Worm (Caenorhabditis elegans) whole organism, dauer: ENCODE measurements around the gene pigb-1.

Experiments used
- unc-62 ChIP-seq: sonication (generic microtip); optimal IDR thresholded peaks from 2 replicates; lab custom pipeline; 2017; ENCODE audit warnings: missing biosample characterization, missing genetic modification reagents, missing genetic modification characterization

Gene pigb-1

ce11 chrII:4992977-4993376 lies at the start of gene pigb-1:
pigb-1 (minus strand) TSS chrII:4993077.
- TF ChIP-seq unc-62 (GFP tag; lab: Kevin White, UChicago) = no peak

DNA sequence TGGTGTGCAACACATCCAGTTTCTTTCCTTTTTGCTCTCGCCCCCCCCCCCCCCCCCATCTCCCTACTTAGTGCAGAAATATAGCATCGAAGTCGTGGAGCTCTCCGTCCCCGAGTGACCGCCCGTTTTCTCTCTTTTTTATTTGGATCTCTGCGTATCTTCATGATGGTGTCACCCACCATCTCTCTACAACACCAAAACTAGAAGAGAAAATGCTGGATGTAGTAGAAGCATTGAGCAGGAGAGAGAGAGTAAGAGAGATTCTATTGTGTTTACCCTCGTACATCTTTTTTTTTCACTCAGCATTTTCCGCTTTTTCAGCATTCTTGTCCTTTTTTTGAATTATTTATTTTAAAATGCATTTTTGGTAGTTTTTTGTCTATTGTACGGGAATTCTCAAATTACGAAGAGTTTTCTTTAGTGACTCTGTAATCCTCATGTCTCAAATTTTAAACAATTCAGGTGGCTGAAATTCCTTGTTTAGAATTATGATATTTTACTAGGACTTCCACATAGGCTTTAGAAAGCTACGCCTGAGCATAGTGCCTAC lies 49.6 kb upstream of the pigb-1 start:
- TF ChIP-seq unc-62 (GFP tag; lab: Kevin White, UChicago) = no peak

DNA sequence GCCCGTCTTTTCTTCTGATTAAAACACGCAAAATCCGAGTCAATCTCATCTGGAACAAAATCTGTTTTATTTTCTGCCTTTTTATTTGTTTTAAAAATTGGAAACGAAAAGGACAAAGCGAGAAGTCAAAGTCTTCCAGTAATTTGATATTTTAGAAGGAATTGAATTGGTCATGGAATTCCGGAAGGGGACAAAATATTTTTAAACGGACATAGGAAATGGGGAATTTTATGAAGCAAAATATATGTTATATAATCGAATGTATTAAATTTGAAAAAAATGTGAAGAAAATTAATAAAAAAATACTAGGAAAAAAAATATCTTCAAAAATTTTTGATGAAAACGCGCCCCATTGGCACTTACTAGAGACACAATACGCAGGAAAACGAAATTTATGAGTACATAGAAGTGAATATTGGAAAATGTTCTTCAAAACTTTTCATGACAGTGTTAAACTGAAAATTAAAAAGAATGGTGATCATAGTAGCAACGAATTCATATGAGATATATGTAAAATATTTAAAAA lies 47.8 kb upstream of the pigb-1 start, which contains the start of gene F33G12.7:
Gene F33G12.7, minus strand, starts transcription at position 51 of the 526 bp plus-strand sequence.
- TF ChIP-seq unc-62 (GFP tag; lab: Kevin White, UChicago) = no peak

ce11 chrII:5039912-5040311 lies 47.0 kb upstream of the pigb-1 start, which contains the start of gene golg-2:
golg-2 (minus strand) TSS chrII:5040091.
- TF ChIP-seq unc-62 (GFP tag; lab: Kevin White, UChicago) = no peak

DNA sequence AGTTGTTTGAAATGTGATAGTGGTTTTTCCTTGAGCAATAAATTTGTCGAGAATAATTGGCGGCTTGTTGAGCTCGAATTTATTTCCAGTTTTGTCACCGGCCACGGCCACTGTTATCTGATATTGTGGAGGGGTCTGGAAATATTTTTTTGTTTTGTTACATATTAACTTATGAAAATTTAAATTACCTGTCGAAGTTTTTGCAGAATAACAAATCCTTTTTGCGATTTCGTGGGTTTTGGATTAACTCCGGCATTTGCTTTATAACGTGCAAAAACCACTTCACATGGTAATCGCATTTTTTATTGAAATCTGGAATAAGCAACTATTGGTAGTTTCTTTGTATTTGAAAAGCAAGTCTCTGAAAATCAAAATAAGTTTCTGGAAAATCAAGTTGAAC lies 43.3 kb upstream of the pigb-1 start, which contains the start of gene lrr-1:
Gene lrr-1, minus strand, starts transcription at position 312 of the 400 bp plus-strand sequence.
- no peak for TF ChIP-seq unc-62 (GFP tag; lab: Kevin White, UChicago)

ce11 chrII:5033935-5034334 lies 41.1 kb upstream of the pigb-1 start, which contains the start of gene F33G12.3:
F33G12.3 (minus strand) TSS chrII:5034035.
- TF ChIP-seq unc-62 (GFP tag; lab: Kevin White, UChicago) = no peak

ce11 chrII:5032669-5033068 lies 39.8 kb upstream of the pigb-1 start:
- no peak for TF ChIP-seq unc-62 (GFP tag; lab: Kevin White, UChicago)

- TF ChIP-seq unc-62 (GFP tag; lab: Kevin White, UChicago) = no peak
Observed at ce11 chrII:5031612-5032011, 38.7 kb upstream of the pigb-1 start, which contains the start of gene wdr-83. wdr-83 (minus strand) TSS chrII:5031712.

- TF ChIP-seq unc-62 (GFP tag; lab: Kevin White, UChicago) = no peak
Observed at ce11 chrII:5027952-5028351, 35.1 kb upstream of the pigb-1 start.

DNA sequence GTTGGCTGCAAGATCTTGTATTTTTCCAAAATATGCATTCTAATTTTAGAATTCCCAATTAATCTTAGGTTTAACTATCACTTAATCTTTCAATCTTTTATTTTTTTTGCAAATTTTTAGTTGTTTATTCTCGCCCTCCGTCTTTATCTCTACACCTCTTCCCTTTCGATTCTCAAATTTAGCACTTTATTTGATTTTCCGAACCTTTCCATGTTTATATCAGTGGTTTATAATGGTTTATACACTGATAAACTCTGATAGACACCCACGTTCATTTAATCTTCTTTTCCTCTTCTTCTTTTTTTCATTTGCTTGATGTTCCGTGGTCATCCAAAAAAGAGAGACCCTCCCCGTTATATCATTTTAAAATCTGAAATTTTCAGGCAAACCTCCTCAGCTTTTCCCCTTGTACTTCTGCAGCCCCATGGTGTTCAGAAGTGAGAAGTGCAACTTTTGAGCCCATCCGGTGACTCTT lies 29.5 kb upstream of the pigb-1 start, which contains the start of the genes nsy-1 and F59A6.13:
Gene nsy-1, plus strand, starts transcription at position 377 of the 475 bp plus-strand sequence.
Gene F59A6.13, plus strand, starts transcription at position 425 of the 475 bp plus-strand sequence.
- no peak for TF ChIP-seq unc-62 (GFP tag; lab: Kevin White, UChicago)

DNA sequence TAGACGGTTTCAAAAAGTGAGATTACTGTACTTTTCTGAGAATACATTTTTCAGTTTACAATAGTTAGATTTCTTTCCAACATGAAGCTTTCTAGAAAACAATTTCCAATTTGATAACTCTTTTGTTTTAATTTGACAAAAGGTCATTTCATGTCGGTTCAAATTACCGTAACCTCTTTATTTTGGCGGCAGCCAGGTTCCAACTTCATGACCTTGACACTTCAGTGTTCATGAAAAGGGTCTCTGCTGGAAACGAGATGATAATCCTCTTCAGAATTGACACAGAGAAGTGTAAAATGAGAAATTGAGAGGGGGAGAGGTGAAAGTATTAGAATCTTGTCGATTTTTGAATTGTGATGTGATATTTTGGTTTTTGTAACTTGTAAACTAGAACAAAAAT lies 28.6 kb upstream of the pigb-1 start:
- no peak for TF ChIP-seq unc-62 (GFP tag; lab: Kevin White, UChicago)

ce11 chrII:5020513-5021081 lies 27.7 kb upstream of the pigb-1 start:
- TF ChIP-seq unc-62 (GFP tag; lab: Kevin White, UChicago) = no peak

DNA sequence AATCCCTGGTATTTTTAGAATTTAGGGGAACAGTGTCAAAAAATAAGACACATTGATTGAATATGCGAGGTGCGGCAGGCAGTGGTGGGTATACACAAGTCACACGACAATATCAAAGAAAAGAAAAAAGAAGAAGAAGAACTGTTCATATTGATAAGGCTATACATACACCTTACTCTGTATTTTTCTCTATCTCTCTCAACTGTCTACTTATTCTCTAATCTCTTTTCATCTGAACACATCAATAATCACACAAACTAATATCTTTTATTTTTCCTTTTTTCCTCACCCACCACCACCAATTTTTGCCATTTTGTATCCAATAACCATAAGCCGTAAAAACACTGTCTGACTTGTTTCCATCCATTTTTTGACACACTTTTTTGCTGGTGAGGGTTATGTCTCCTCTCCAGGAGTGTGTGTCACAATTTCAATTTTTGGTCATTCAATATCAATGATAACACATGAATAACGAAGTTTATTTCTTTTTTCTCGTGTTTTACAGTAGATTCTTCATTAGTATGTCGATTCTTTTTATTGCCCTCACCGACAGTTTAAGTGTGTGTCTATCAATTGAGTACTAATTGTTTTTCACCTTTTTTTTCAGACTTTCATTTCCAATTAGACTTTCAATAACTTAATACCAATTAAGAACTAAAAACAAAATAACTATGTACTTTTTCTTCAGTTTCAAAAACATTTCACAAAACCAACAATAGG lies 26.7 kb upstream of the pigb-1 start:
- TF ChIP-seq unc-62 (GFP tag; lab: Kevin White, UChicago) = no peak

DNA sequence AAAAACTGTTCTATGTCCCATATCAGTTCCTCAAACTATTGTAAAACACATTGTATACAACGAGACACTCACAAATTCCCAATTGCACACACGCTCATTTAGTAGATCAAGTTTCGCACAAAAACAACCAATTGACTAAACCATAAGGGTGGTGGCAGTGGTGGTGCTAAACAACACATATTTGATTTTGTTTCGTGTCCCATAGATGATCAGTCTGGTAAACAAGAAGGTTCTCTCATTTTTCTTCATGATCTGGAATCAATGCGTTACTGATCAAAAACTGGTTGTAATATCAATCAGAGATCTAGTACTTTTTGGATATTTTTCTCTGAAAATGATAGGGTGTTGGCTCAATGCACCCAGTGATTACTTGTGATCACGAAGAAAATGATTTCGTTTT lies 25.7 kb upstream of the pigb-1 start:
- TF ChIP-seq unc-62 (GFP tag; lab: Kevin White, UChicago) = no peak

DNA sequence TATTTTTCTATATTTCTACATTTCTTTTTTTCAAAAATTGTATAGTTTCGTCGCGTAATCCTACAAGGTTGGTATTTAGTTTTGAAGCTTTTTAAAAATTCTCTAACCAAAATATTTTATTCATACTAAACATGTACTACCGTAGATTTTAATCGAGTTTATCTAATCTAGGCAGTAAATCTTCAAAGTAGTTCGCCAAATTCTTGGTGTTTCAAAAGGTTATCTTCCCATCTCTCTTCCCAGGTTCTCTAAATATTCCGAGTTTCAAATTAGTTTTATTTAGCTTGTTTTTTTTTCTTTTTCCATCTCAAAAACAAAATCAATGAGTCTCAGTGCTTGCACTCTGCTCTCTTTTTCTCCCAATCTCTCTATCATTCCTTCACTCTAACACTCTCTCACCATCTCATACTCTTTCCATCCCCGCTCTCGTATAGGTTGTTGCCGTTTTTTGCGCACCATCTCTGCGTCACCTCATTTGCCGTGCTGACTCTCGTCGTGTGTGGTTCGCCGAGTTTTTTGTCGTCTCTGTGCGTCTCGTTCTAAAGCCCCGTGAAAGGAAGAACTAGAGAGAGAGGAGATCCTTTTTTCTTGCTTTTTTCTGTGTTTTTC lies 24.2 kb upstream of the pigb-1 start:
- TF ChIP-seq unc-62 (GFP tag; lab: Kevin White, UChicago) = no peak
